Worm (Caenorhabditis elegans): ENCODE data around the gene dpy-19.

- TF ChIP-seq lin-11 (tag; optimal IDR thresholded peaks at IDR 0.05) (no peak), hlh-30 (tag; optimal IDR thresholded peaks at IDR 0.05; ENCODE audit: insufficient read depth) (no peak)
Measured at ce11 chrIII:8628405-8628982, 38.8 kb downstream of the dpy-19 start, which contains the start of the genes polk-1 and gpr-1.

Data from whole organism, late embryonic.